Worm (Caenorhabditis elegans) whole organism, L2 larva: ENCODE measurements around the gene C13A2.4.

Source experiments
- nhr-10 ChIP-seq: sonication (generic microtip); optimal IDR thresholded peaks from 2 replicates; lab custom pipeline; 2017; ENCODE audit warnings: missing biosample characterization, missing genetic modification characterization
- nhr-11 ChIP-seq: fragments of 150-350 bp; optimal IDR thresholded peaks from 2 replicates; lab custom pipeline; 2014; ENCODE audit warnings: missing biosample characterization, missing genetic modification characterization
- nhr-23 ChIP-seq: fragments of 150-350 bp; optimal IDR thresholded peaks from 2 replicates; lab custom pipeline; 2014; ENCODE audit warnings: missing biosample characterization, missing genetic modification reagents, missing genetic modification characterization
- snpc-4 ChIP-seq: fragments of 150-350 bp; optimal IDR thresholded peaks from 2 replicates; lab custom pipeline; 2014; ENCODE audit warnings: missing biosample characterization, missing genetic modification characterization
- zag-1 ChIP-seq: fragments of 150-350 bp; optimal IDR thresholded peaks from 2 replicates; lab custom pipeline; 2014; ENCODE audit warnings: missing biosample characterization, missing genetic modification characterization

DNA sequence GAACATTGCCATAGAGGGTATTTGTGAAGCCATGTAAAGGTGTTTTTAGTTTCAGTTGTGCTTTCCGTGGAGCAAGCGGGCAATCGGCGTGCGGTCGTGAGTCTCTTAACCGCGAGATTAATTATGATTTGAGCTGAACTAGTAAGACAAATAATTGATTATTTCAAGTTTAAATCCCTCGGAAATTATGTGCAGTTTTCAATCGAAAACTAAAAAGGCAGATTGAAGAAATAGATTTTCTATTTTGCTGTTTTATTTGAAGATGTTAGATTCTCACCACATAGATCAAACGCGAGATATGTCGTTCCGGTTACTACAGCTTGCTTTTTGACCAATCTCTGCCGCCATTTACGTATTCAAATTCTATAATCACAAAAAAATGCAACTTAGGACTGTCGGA lies 2.8 kb downstream of the C13A2.4 start, which contains the start of gene C13A2.3:
- no peak for TF ChIP-seq snpc-4 (tag; lab: Kevin White, UChicago)
- TF ChIP-seq nhr-11 (tag; lab: Kevin White, UChicago): no peak
- TF ChIP-seq zag-1 (tag; lab: Kevin White, UChicago): no peak
- no peak for TF ChIP-seq nhr-10 (tag; lab: Kevin White, UChicago)
- no peak for TF ChIP-seq nhr-23 (tag; lab: Kevin White, UChicago)
